Worm (Caenorhabditis elegans) whole organism, L2 larva: ENCODE data around the gene R166.2.

Experiments
- C34F6.9 ChIP-seq: fragments of 150-350 bp; optimal IDR thresholded peaks from 2 replicates; lab custom pipeline; 2014; ENCODE audit warnings: missing biosample characterization, missing genetic modification characterization
- R02D3.7 ChIP-seq: fragments of 150-350 bp; optimal IDR thresholded peaks from 2 replicates; lab custom pipeline; 2014; ENCODE audit warnings: missing biosample characterization, missing genetic modification characterization
- Y55F3AM.14 ChIP-seq: fragments of 200-800 bp; sonication (Bioruptor generic); optimal IDR thresholded peaks from 2 replicates; lab custom pipeline; 2018; ENCODE audit warnings: mild to moderate bottlenecking, missing genetic modification characterization, missing compliant biosample characterization
- ZK546.5 ChIP-seq: sonication (generic microtip); optimal IDR thresholded peaks from 2 replicates; lab custom pipeline; 2017; ENCODE audit warnings: missing biosample characterization, missing genetic modification characterization
- alr-1 ChIP-seq: fragments of 150-350 bp; optimal IDR thresholded peaks from 2 replicates; lab custom pipeline; 2014; ENCODE audit warnings: missing biosample characterization, missing genetic modification characterization
- ceh-82 ChIP-seq: fragments of 150-350 bp; optimal IDR thresholded peaks from 2 replicates; lab custom pipeline; 2014; ENCODE audit warnings: missing biosample characterization, missing genetic modification characterization
- crh-2 ChIP-seq: sonication (generic microtip); optimal IDR thresholded peaks from 2 replicates; lab custom pipeline; 2017; ENCODE audit warnings: missing biosample characterization, missing genetic modification characterization
- dmd-4 ChIP-seq: sonication (generic microtip); optimal IDR thresholded peaks from 2 replicates; lab custom pipeline; 2017; ENCODE audit warnings: missing biosample characterization, missing genetic modification characterization
- egl-27 ChIP-seq: sonication (generic microtip); optimal IDR thresholded peaks from 3 replicates; lab custom pipeline; 2017; ENCODE audit warnings: missing biosample characterization, missing genetic modification reagents, missing genetic modification characterization
- elt-3 ChIP-seq: sonication (generic microtip); optimal IDR thresholded peaks from 2 replicates; lab custom pipeline; 2017; ENCODE audit warnings: missing biosample characterization, missing genetic modification characterization
- fos-1 ChIP-seq: fragments of 150-350 bp; optimal IDR thresholded peaks from 2 replicates; lab custom pipeline; 2014; ENCODE audit warnings: missing biosample characterization, missing genetic modification characterization
- gmeb-1 ChIP-seq: fragments of 150-350 bp; optimal IDR thresholded peaks from 2 replicates; lab custom pipeline; 2014; ENCODE audit warnings: missing biosample characterization, missing genetic modification characterization
- lin-11 ChIP-seq: fragments of 150-350 bp; sonication (generic microtip); optimal IDR thresholded peaks from 2 replicates; lab custom pipeline; 2014; ENCODE audit warnings: missing biosample characterization, missing genetic modification characterization, inconsistent platforms, mixed read lengths
- lin-13 ChIP-seq: fragments of 150-350 bp; optimal IDR thresholded peaks from 2 replicates; lab custom pipeline; 2014; ENCODE audit warnings: missing biosample characterization, missing genetic modification reagents, missing genetic modification characterization
- lsy-2 ChIP-seq, 2 experiments: fragments of 150-350 bp in 1 of 2; sonication (generic microtip) in 1 of 2; optimal IDR thresholded peaks; 2 replicates each; lab custom pipeline; 2014 to 2017; ENCODE audit warnings: missing biosample characterization in 2 of 2, missing genetic modification characterization in 2 of 2
- mdl-1 ChIP-seq, 2 experiments: fragments of 150-350 bp in 1 of 2; sonication (generic microtip) in 1 of 2; optimal IDR thresholded peaks; 2 replicates each; lab custom pipeline; 2017; ENCODE audit warnings: missing biosample characterization in 2 of 2, missing genetic modification characterization in 2 of 2
- nhr-10 ChIP-seq: sonication (generic microtip); optimal IDR thresholded peaks from 2 replicates; lab custom pipeline; 2017; ENCODE audit warnings: missing biosample characterization, missing genetic modification characterization
- nhr-11 ChIP-seq: fragments of 150-350 bp; optimal IDR thresholded peaks from 2 replicates; lab custom pipeline; 2014; ENCODE audit warnings: missing biosample characterization, missing genetic modification characterization
- nhr-12 ChIP-seq: fragments of 150-350 bp; optimal IDR thresholded peaks from 2 replicates; lab custom pipeline; 2014; ENCODE audit warnings: missing biosample characterization, missing genetic modification characterization
- nhr-129 ChIP-seq: fragments of 150-350 bp; optimal IDR thresholded peaks from 2 replicates; lab custom pipeline; 2014; ENCODE audit warnings: missing biosample characterization, missing genetic modification characterization
- nhr-21 ChIP-seq: fragments of 150-350 bp; optimal IDR thresholded peaks from 2 replicates; lab custom pipeline; 2014; ENCODE audit warnings: missing biosample characterization, missing genetic modification characterization
- nhr-237 ChIP-seq: fragments of 150-350 bp; optimal IDR thresholded peaks from 2 replicates; lab custom pipeline; 2014; ENCODE audit warnings: missing biosample characterization, missing genetic modification characterization
- nhr-25 ChIP-seq: fragments of 150-350 bp; sonication (generic microtip); optimal IDR thresholded peaks from 3 replicates; lab custom pipeline; 2014; ENCODE audit warnings: missing biosample characterization, missing genetic modification characterization
- nhr-77 ChIP-seq: fragments of 150-350 bp; optimal IDR thresholded peaks from 2 replicates; lab custom pipeline; 2014; ENCODE audit warnings: missing biosample characterization, missing genetic modification characterization
- peb-1 ChIP-seq: fragments of 150-350 bp; optimal IDR thresholded peaks from 2 replicates; lab custom pipeline; 2014; ENCODE audit warnings: missing biosample characterization, missing genetic modification characterization
- sem-4 ChIP-seq: fragments of 150-350 bp; optimal IDR thresholded peaks from 2 replicates; lab custom pipeline; 2014; ENCODE audit warnings: missing biosample characterization, missing genetic modification reagents, missing genetic modification characterization
- skn-1 ChIP-seq: sonication (generic microtip); optimal IDR thresholded peaks from 2 replicates; lab custom pipeline; 2017; ENCODE audit warnings: missing biosample characterization, missing genetic modification characterization
- sma-3 ChIP-seq: sonication (generic microtip); optimal IDR thresholded peaks from 2 replicates; lab custom pipeline; 2016; ENCODE audit warnings: missing genetic modification reagents, missing genetic modification characterization, missing compliant biosample characterization
- sma-9 ChIP-seq, 2 experiments: fragments of 150-350 bp in 1 of 2; sonication (generic microtip) in 1 of 2; optimal IDR thresholded peaks; 2 replicates each; lab custom pipeline; 2014 to 2016; ENCODE audit warnings: missing genetic modification characterization in 2 of 2, mild to moderate bottlenecking in 1 of 2, missing biosample characterization in 1 of 2, missing compliant biosample characterization in 1 of 2, missing genetic modification reagents in 1 of 2, moderate library complexity in 1 of 2
- unc-55 ChIP-seq: fragments of 150-350 bp; sonication (generic microtip); optimal IDR thresholded peaks from 3 replicates; lab custom pipeline; 2014; ENCODE audit warnings: missing biosample characterization, missing genetic modification reagents, missing genetic modification characterization
- zag-1 ChIP-seq: fragments of 150-350 bp; optimal IDR thresholded peaks from 2 replicates; lab custom pipeline; 2014; ENCODE audit warnings: missing biosample characterization, missing genetic modification characterization
- ztf-1 ChIP-seq: fragments of 200-800 bp; sonication (Bioruptor generic); conservative IDR thresholded peaks from 2 replicates; pipeline ENCODE4 v1.3.6; 2022; ENCODE audit warnings: missing genetic modification characterization, missing compliant biosample characterization
- ztf-4 ChIP-seq: fragments of 150-350 bp; optimal IDR thresholded peaks from 2 replicates; lab custom pipeline; 2014; ENCODE audit warnings: missing biosample characterization, missing genetic modification characterization

Gene R166.2

ce11 chrII:10579655-10580054 is 42.2 kb upstream of the R166.2 start, which contains the start of gene dohh-1:
Gene dohh-1, plus strand, starts transcription at chrII:10579955.
- TF ChIP-seq alr-1 (tag; lab: Kevin White, UChicago), result no peak
- no peak for TF ChIP-seq unc-55 (GFP tag; lab: Kevin White, UChicago)
- TF ChIP-seq skn-1 (tag; lab: Kevin White, UChicago), result no peak
- no peak for TF ChIP-seq mdl-1 (tag; optimal IDR thresholded peaks at IDR 0.05; lab: Kevin White, UChicago)
- TF ChIP-seq ztf-1, result no peak
- no peak for TF ChIP-seq zag-1 (tag; lab: Kevin White, UChicago)
- no peak for TF ChIP-seq sma-9 (GFP tag; optimal IDR thresholded peaks at IDR 0.05; lab: Kevin White, UChicago)
- no peak for TF ChIP-seq sma-9 (tag; optimal IDR thresholded peaks at IDR 0.05; lab: Kevin White, UChicago)
- no peak for TF ChIP-seq nhr-21 (tag; lab: Kevin White, UChicago)
- no peak for TF ChIP-seq nhr-10 (tag; lab: Kevin White, UChicago)
- no peak for TF ChIP-seq sem-4 (tag; lab: Kevin White, UChicago)
- no peak for TF ChIP-seq ZK546.5
- TF ChIP-seq, all 48 proteins: peak for 0

DNA sequence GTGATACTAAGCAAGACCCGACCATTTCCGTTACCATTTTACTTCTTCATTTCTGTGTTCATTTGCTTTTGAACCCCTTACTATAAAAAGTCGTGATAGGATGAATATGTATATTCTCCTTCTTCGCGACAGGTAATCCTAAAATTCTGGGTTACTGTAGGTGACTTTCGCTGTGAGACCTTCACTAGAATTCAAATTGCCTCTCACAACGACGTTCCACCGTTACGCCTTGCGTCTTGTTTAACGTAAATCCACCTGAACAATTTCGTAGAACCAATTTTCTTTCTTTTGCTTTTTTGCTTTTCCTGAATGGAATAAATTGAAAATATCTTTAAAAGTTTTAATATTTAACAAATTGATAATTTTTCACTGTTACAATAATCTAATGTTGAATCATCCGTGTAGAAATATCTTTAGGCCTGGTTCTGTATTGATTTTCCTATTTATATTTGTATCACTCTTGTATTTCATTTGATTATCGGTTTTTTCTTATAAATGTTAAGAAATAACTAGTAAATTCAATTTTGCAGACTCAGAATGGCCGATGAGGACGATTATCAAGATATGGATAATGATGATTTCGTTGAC is 41.5 kb upstream of the R166.2 start, which contains the start of gene rpb-6:
TSS of gene rpb-6 (plus strand) at position 538 of the 588 bp plus-strand sequence.
- peak; percentile 56 for TF ChIP-seq unc-55 (GFP tag; lab: Kevin White, UChicago)
- no peak for TF ChIP-seq peb-1 (tag; lab: Kevin White, UChicago)
- no peak for TF ChIP-seq nhr-25 (tag; lab: Kevin White, UChicago)
- TF ChIP-seq elt-3, result no peak
- TF ChIP-seq alr-1 (tag; lab: Kevin White, UChicago), result no peak
- no peak for TF ChIP-seq nhr-129 (tag; lab: Kevin White, UChicago)
- no peak for TF ChIP-seq sma-3 (GFP tag; lab: Kevin White, UChicago)
- no peak for TF ChIP-seq nhr-77
- TF ChIP-seq lsy-2 (tag; optimal IDR thresholded peaks at IDR 0.05; lab: Kevin White, UChicago), result peak in 1 of 2 experiments; percentile 59
- TF ChIP-seq sma-9 (GFP tag; optimal IDR thresholded peaks at IDR 0.05; lab: Kevin White, UChicago), result no peak
- no peak for TF ChIP-seq sma-9 (tag; optimal IDR thresholded peaks at IDR 0.05; lab: Kevin White, UChicago)
- TF ChIP-seq nhr-11 (tag; lab: Kevin White, UChicago), result no peak
- TF ChIP-seq crh-2 (tag; lab: Kevin White, UChicago), result no peak
- TF ChIP-seq Y55F3AM.14 (GFP tag; lab: Kevin White, UChicago), result no peak
- TF ChIP-seq ZK546.5, result no peak
- TF ChIP-seq fos-1 (tag; lab: Kevin White, UChicago), result no peak
- TF ChIP-seq ceh-82 (tag; lab: Kevin White, UChicago), result no peak
- no peak for TF ChIP-seq R02D3.7 (tag; lab: Kevin White, UChicago)
- no peak for TF ChIP-seq lin-13 (GFP tag; lab: Kevin White, UChicago)
- TF ChIP-seq nhr-12 (tag; lab: Kevin White, UChicago), result no peak
- TF ChIP-seq gmeb-1 (tag; lab: Kevin White, UChicago), result peak; percentile 78

ce11 chrII:10574177-10574576 is 36.7 kb upstream of the R166.2 start:
- TF ChIP-seq nhr-10 (tag; lab: Kevin White, UChicago), result no peak
- no peak for TF ChIP-seq ceh-82 (tag; lab: Kevin White, UChicago)

DNA sequence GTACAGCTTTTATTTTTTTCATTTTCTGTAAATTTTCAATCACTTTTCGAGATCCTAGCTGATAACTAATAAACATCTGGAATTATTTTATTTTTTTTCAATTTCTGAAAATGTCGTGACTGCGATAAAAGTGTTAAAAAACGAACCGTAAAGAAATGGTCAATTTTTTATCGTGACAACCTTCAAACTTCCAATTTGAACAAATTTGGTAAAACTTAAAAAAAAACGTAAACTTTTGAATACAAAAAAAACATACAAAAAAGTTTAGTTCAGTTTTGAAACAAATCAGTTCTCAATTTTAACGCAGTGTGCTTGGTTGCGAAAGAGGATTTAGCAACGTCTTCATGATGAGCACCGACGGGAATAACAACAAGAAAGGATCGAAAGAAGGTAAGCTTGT is 34.5 kb upstream of the R166.2 start, which contains the start of gene C06A1.3:
TSS of gene C06A1.3 (plus strand) at position 301 of the 400 bp plus-strand sequence.
- TF ChIP-seq crh-2 (tag; lab: Kevin White, UChicago) (no peak), nhr-25 (tag; lab: Kevin White, UChicago) (no peak), dmd-4 (tag; lab: Kevin White, UChicago) (no peak), sem-4 (tag; lab: Kevin White, UChicago) (no peak), ZK546.5 (no peak), nhr-77 (no peak), lin-11 (tag; lab: Kevin White, UChicago) (no peak), peb-1 (tag; lab: Kevin White, UChicago) (no peak)

DNA sequence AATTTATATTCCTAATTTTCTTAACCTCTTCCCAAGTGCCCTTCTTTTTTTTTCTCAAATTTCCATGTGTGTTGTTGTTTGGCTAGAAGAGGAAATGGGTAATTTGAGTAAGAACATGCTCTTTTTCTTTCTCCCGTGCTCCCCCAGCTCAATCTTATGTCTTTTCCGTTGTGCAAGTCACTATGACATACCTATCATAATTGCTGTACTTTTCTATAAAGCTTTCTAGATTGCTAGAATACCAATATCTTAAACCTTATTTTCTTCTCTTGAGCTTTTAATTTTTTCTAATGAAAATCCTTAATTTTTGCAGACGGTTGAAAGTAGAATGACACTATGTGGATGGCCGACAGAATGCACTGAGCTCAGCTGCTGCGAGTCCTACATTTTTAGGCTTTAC is 32.8 kb upstream of the R166.2 start, which contains the start of gene txt-13:
TSS of gene txt-13 (plus strand) at position 301 of the 400 bp plus-strand sequence.
- no peak for TF ChIP-seq nhr-11 (tag; lab: Kevin White, UChicago)
- TF ChIP-seq ztf-1, result no peak
- TF ChIP-seq zag-1 (tag; lab: Kevin White, UChicago), result no peak
- no peak for TF ChIP-seq nhr-237 (tag; lab: Kevin White, UChicago)
- TF ChIP-seq dmd-4 (tag; lab: Kevin White, UChicago), result no peak
- no peak for TF ChIP-seq sma-3 (GFP tag; lab: Kevin White, UChicago)
- TF ChIP-seq ztf-4 (tag; lab: Kevin White, UChicago), result no peak
- no peak for TF ChIP-seq egl-27 (tag; lab: Kevin White, UChicago)
- no peak for TF ChIP-seq unc-55 (GFP tag; lab: Kevin White, UChicago)
- TF ChIP-seq C34F6.9 (tag; lab: Kevin White, UChicago), result no peak
- TF ChIP-seq, all 48 proteins: peak for 0
